Worm (Caenorhabditis elegans) whole organism, L2 larva: Measurements from ENCODE around the gene lys-6.

Experiments
- blmp-1 ChIP-seq: sonication (generic microtip); optimal IDR thresholded peaks from 2 replicates; lab custom pipeline; 2017; ENCODE audit warnings: missing genetic modification characterization, mild to moderate bottlenecking, missing compliant biosample characterization, antibody characterized with exemption, moderate library complexity; ENCODE audit not compliant: insufficient read depth
- ceh-82 ChIP-seq: fragments of 150-350 bp; optimal IDR thresholded peaks from 2 replicates; lab custom pipeline; 2014; ENCODE audit warnings: missing biosample characterization, missing genetic modification characterization
- egl-27 ChIP-seq: sonication (generic microtip); optimal IDR thresholded peaks from 3 replicates; lab custom pipeline; 2017; ENCODE audit warnings: missing biosample characterization, missing genetic modification reagents, missing genetic modification characterization
- fos-1 ChIP-seq: fragments of 150-350 bp; optimal IDR thresholded peaks from 2 replicates; lab custom pipeline; 2014; ENCODE audit warnings: missing biosample characterization, missing genetic modification characterization
- lsy-2 ChIP-seq, 2 experiments: fragments of 150-350 bp in 1 of 2; sonication (generic microtip) in 1 of 2; optimal IDR thresholded peaks; 2 replicates each; lab custom pipeline; 2014 to 2017; ENCODE audit warnings: missing biosample characterization in 2 of 2, missing genetic modification characterization in 2 of 2
- nhr-11 ChIP-seq: fragments of 150-350 bp; optimal IDR thresholded peaks from 2 replicates; lab custom pipeline; 2014; ENCODE audit warnings: missing biosample characterization, missing genetic modification characterization
- nhr-12 ChIP-seq: fragments of 150-350 bp; optimal IDR thresholded peaks from 2 replicates; lab custom pipeline; 2014; ENCODE audit warnings: missing biosample characterization, missing genetic modification characterization
- nhr-77 ChIP-seq: fragments of 150-350 bp; optimal IDR thresholded peaks from 2 replicates; lab custom pipeline; 2014; ENCODE audit warnings: missing biosample characterization, missing genetic modification characterization
- skn-1 ChIP-seq: sonication (generic microtip); optimal IDR thresholded peaks from 2 replicates; lab custom pipeline; 2017; ENCODE audit warnings: missing biosample characterization, missing genetic modification characterization
- sma-3 ChIP-seq: sonication (generic microtip); optimal IDR thresholded peaks from 2 replicates; lab custom pipeline; 2016; ENCODE audit warnings: missing genetic modification reagents, missing genetic modification characterization, missing compliant biosample characterization
- unc-62 ChIP-seq: fragments of 150-350 bp; optimal IDR thresholded peaks from 2 replicates; lab custom pipeline; 2014; ENCODE audit warnings: missing biosample characterization, missing genetic modification reagents, missing genetic modification characterization
- ztf-11 ChIP-seq: sonication (generic microtip); optimal IDR thresholded peaks from 2 replicates; lab custom pipeline; 2017; ENCODE audit warnings: missing biosample characterization, missing genetic modification characterization
- ztf-4 ChIP-seq: fragments of 150-350 bp; optimal IDR thresholded peaks from 2 replicates; lab custom pipeline; 2014; ENCODE audit warnings: missing biosample characterization, missing genetic modification characterization

- no peak for TF ChIP-seq egl-27 (tag; lab: Kevin White, UChicago)
- TF ChIP-seq ceh-82 (tag; lab: Kevin White, UChicago): no peak
- TF ChIP-seq sma-3: no peak
- TF ChIP-seq blmp-1: no peak
- no peak for TF ChIP-seq ztf-11 (tag; lab: Kevin White, UChicago)
- no peak for TF ChIP-seq nhr-11 (tag; lab: Kevin White, UChicago)
- no peak for TF ChIP-seq nhr-12 (tag; lab: Kevin White, UChicago)
- TF ChIP-seq ztf-4 (tag; lab: Kevin White, UChicago): no peak
- no peak for TF ChIP-seq lsy-2 (tag; optimal IDR thresholded peaks at IDR 0.05; lab: Kevin White, UChicago)
- no peak for TF ChIP-seq skn-1 (tag; lab: Kevin White, UChicago)
- TF ChIP-seq unc-62 (GFP tag; lab: Kevin White, UChicago): no peak
- TF ChIP-seq nhr-77 (tag; lab: Kevin White, UChicago): no peak
- no peak for TF ChIP-seq fos-1
Observed at ce11 chrIV:11668001-11668400, 40.3 kb upstream of the lys-6 start, which contains the start of gene atg-4.2.
